Worm (Caenorhabditis elegans): ENCODE results near the gene exos-1.

exos-1 gene

ce11 chrIII:11008869-11009268, at the start of gene exos-1:
TSS of gene exos-1 (plus strand) at chrIII:11009043.
- TF ChIP-seq nhr-76 (tag; optimal IDR thresholded peaks at IDR 0.05) = no peak
- TF ChIP-seq sup-37 (GFP tag; optimal IDR thresholded peaks at IDR 0.05) = no peak
- TF ChIP-seq fos-1 (tag; optimal IDR thresholded peaks at IDR 0.05) = no peak
- TF ChIP-seq ztf-4 (tag; optimal IDR thresholded peaks at IDR 0.05) = no peak

- TF ChIP-seq C16A3.4 (tag; optimal IDR thresholded peaks at IDR 0.05) (no peak), C34B4.2 (tag; optimal IDR thresholded peaks at IDR 0.05) (no peak), lir-3 (tag; optimal IDR thresholded peaks at IDR 0.05; ENCODE audit: poor library complexity) (no peak), unc-62 (GFP tag; optimal IDR thresholded peaks at IDR 0.05) (no peak), ces-1 (GFP tag; optimal IDR thresholded peaks at IDR 0.05) (no peak), nhr-11 (tag; optimal IDR thresholded peaks at IDR 0.05) (no peak), efl-1 (optimal IDR thresholded peaks at IDR 0.05) (no peak), efl-1 (GFP tag; optimal IDR thresholded peaks at IDR 0.05 in 1 of 2) (peak in 1 of 2 experiments; percentile 54), C04F5.9 (tag; optimal IDR thresholded peaks at IDR 0.05) (no peak), unc-86 (tag; optimal IDR thresholded peaks at IDR 0.05) (no peak), mdl-1 (tag; optimal IDR thresholded peaks at IDR 0.05) (no peak), unc-98 (GFP tag; IDR thresholded peaks at IDR 0.05) (no peak), nhr-76 (tag; optimal IDR thresholded peaks at IDR 0.05) (no peak), isw-1 (GFP tag; IDR thresholded peaks at IDR 0.05) (no peak), vab-15 (tag; optimal IDR thresholded peaks at IDR 0.05) (no peak), grh-1 (GFP tag; IDR thresholded peaks at IDR 0.05) (0 out of 2 replicates have a peak, but pooled peaks have one; percentile 22), elt-2 (tag; optimal IDR thresholded peaks at IDR 0.05) (no peak), nhr-12 (tag; optimal IDR thresholded peaks at IDR 0.05) (no peak)
These were observed 48.5 kb upstream of the exos-1 start for ce11 chrIII:10960387-10960786.

ce11 chrIII:10962910-10963309, 45.9 kb upstream of the exos-1 start:
- TF ChIP-seq irx-1 (tag; optimal IDR thresholded peaks at IDR 0.05) (no peak), nhr-85 (tag) (no peak), ets-5 (GFP tag; IDR thresholded peaks at IDR 0.05) (no peak), hlh-17 (GFP tag; optimal IDR thresholded peaks at IDR 0.05; ENCODE audit: borderline replicate concordance) (no peak), ztf-11 (tag; optimal IDR thresholded peaks at IDR 0.05) (no peak), sup-37 (GFP tag; optimal IDR thresholded peaks at IDR 0.05) (no peak), xbp-1 (tag; optimal IDR thresholded peaks at IDR 0.05) (no peak), nhr-19 (GFP tag; conservative IDR thresholded peaks at IDR 0.05) (no peak), snu-23 (GFP tag; optimal IDR thresholded peaks at IDR 0.05) (no peak), hlh-4 (tag; optimal IDR thresholded peaks at IDR 0.05) (no peak), unc-98 (GFP tag; IDR thresholded peaks at IDR 0.05) (no peak), ceh-63 (GFP tag; optimal IDR thresholded peaks at IDR 0.05) (no peak), unc-30 (tag; optimal IDR thresholded peaks at IDR 0.05) (no peak), nhr-237 (tag; optimal IDR thresholded peaks at IDR 0.05) (no peak), rnt-1 (tag; optimal IDR thresholded peaks at IDR 0.05) (no peak), nhr-11 (tag; optimal IDR thresholded peaks at IDR 0.05) (no peak), lin-35 (GFP tag; optimal IDR thresholded peaks at IDR 0.05) (no peak), lin-13 (GFP tag; optimal IDR thresholded peaks at IDR 0.05) (no peak)

- TF ChIP-seq pax-3 (tag; optimal IDR thresholded peaks at IDR 0.05) (no peak), tbx-2 (tag; optimal IDR thresholded peaks at IDR 0.05) (no peak), pag-3 (tag; optimal IDR thresholded peaks at IDR 0.05; ENCODE audit: borderline replicate concordance, insufficient read depth) (no peak)
These were observed 41.8 kb upstream of the exos-1 start, which contains the start of gene W05B2.2 for ce11 chrIII:10967010-10967409. TSS of gene W05B2.2 (minus strand) at chrIII:10967110.

Measured in whole organism, L1 larva.